Fruit fly (Drosophila melanogaster): ENCODE results near the gene Uro.

Uro gene

dm6 chr2L:7827045-7828004 lies 47.4 kb downstream of the Uro start, which contains the start of the genes Rack1 and mts:
Gene Rack1, minus strand, starts transcription at chr2L:7827315.
Gene mts, plus strand, starts transcription at chr2L:7827650.
- TF ChIP-seq tj (GFP tag; optimal IDR thresholded peaks at IDR 0.05): peak; percentile 82
- TF ChIP-seq cnc (optimal IDR thresholded peaks at IDR 0.05): no peak
- peak; percentile 94 for TF ChIP-seq Mnt (GFP tag; optimal IDR thresholded peaks at IDR 0.05)
- peak; percentile 84 for TF ChIP-seq Clk (GFP tag; optimal IDR thresholded peaks at IDR 0.05)
- peak; percentile 85 for TF ChIP-seq Hr96 (GFP tag; optimal IDR thresholded peaks at IDR 0.05)
- peak; percentile 94 for TF ChIP-seq ovo (GFP tag; optimal IDR thresholded peaks at IDR 0.05)
- TF ChIP-seq cic (GFP tag; optimal IDR thresholded peaks at IDR 0.05): peak; percentile 48
- peak; percentile 75 for TF ChIP-seq CG14711 (tag; optimal IDR thresholded peaks at IDR 0.05)
- TF ChIP-seq CG5204 (GFP tag; optimal IDR thresholded peaks at IDR 0.05): no peak
- TF ChIP-seq CG33017 (tag; optimal IDR thresholded peaks at IDR 0.05): peak; percentile 85
- peak; percentile 74 for TF ChIP-seq bab1 (GFP tag; optimal IDR thresholded peaks at IDR 0.05)
- peak; percentile 84 for TF ChIP-seq kay (GFP tag; ENCODE audit: borderline replicate concordance)
- peak; percentile 82 for TF ChIP-seq pad (GFP tag; optimal IDR thresholded peaks at IDR 0.05)
- TF ChIP-seq toe (GFP tag; optimal IDR thresholded peaks at IDR 0.05): peak; percentile 80
- TF ChIP-seq CG7045 (GFP tag; optimal IDR thresholded peaks at IDR 0.05): peak; percentile 87
- peak; percentile 92 for TF ChIP-seq CG11617 (GFP tag; optimal IDR thresholded peaks at IDR 0.05)
- TF ChIP-seq CG1620 (GFP tag; optimal IDR thresholded peaks at IDR 0.05): peak; percentile 88
- TF ChIP-seq CG7101 (tag; optimal IDR thresholded peaks at IDR 0.05): peak; percentile 94
- peak; percentile 93 for TF ChIP-seq CG12768 (GFP tag; optimal IDR thresholded peaks at IDR 0.05)
- TF ChIP-seq Crg-1 (GFP tag; optimal IDR thresholded peaks at IDR 0.05): peak; percentile 96

DNA sequence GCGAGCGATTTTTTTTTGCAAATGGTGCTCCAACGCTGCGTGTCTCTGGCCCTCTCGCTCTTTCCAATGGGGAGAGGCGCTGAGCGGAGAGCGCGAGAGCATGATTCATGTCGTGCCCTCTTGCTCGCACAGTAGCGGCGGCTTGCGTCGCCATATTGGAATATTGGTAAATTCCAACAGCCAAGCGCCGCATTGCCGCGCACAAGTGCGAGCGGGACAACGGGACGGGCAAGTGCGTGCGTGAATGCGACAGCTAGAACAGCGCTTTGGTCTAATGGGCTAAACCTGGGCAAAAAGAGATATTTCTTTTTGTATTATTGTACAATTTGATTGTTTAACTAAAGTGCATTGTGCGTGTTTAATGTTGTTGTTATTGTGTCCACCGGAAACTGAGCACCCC lies 48.3 kb downstream of the Uro start:
- TF ChIP-seq tj (GFP tag; optimal IDR thresholded peaks at IDR 0.05) (peak; percentile 34), Crg-1 (GFP tag; optimal IDR thresholded peaks at IDR 0.05) (no peak), ovo (GFP tag; optimal IDR thresholded peaks at IDR 0.05) (peak; percentile 57), Mnt (GFP tag; optimal IDR thresholded peaks at IDR 0.05) (peak; percentile 50), Hr96 (GFP tag; optimal IDR thresholded peaks at IDR 0.05) (peak; percentile 26), CG5204 (GFP tag; optimal IDR thresholded peaks at IDR 0.05) (no peak), CG33017 (tag; optimal IDR thresholded peaks at IDR 0.05) (no peak), cic (GFP tag; optimal IDR thresholded peaks at IDR 0.05) (peak; percentile 39), CG7101 (tag; optimal IDR thresholded peaks at IDR 0.05) (no peak), pad (GFP tag; optimal IDR thresholded peaks at IDR 0.05) (peak; percentile 81), CG7045 (GFP tag; optimal IDR thresholded peaks at IDR 0.05) (peak; percentile 19), kay (GFP tag; ENCODE audit: borderline replicate concordance) (peak; percentile 100), CG12768 (GFP tag; optimal IDR thresholded peaks at IDR 0.05) (peak; percentile 50), bab1 (GFP tag; optimal IDR thresholded peaks at IDR 0.05) (no peak), Clk (GFP tag; optimal IDR thresholded peaks at IDR 0.05) (peak; percentile 45)

DNA sequence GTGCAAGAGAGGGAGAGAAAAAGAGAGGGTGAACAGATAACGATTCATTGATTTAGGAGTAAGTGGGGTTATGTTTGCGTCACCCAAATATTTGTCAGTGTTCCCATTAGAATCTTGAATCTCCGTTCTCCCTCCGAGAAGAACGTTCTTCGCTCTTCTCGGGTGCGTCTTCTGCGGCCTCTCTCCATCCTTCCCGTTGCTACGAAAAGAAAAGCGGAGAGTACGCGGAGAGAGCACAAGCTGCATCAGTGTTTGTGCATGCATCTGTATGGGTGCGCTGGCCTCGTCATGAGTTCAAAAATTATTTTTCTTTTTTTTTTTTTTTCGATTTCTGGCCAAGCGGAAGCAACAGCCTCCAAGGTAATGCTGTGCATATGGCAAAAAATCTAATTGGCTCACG lies 49.0 kb downstream of the Uro start:
- TF ChIP-seq CG5204 (GFP tag; optimal IDR thresholded peaks at IDR 0.05) (no peak), CG33017 (tag; optimal IDR thresholded peaks at IDR 0.05) (peak; percentile 3)

All from whole organism, adult.